Fruit fly (Drosophila melanogaster) whole organism, embryonic: ENCODE results near the gene PH4alphaSG2.

Source experiments
- Antp ChIP-seq: fragments of 200-800 bp; sonication (Bioruptor generic); optimal IDR thresholded peaks from 3 replicates; lab custom pipeline; 2016; ENCODE audit warnings: missing biosample characterization, missing genetic modification characterization
- Bgb ChIP-seq: fragments of 200-800 bp; sonication (Bioruptor generic); IDR thresholded peaks from 2 replicates; pipeline ENCODE4 v1.3.6; 2022; ENCODE audit warnings: missing biosample characterization, missing genetic modification characterization; ENCODE audit not compliant: partially characterized antibody
- Bteb2 ChIP-seq: fragments of 200-800 bp; sonication (Bioruptor generic); optimal IDR thresholded peaks from 2 replicates; lab custom pipeline; 2016; ENCODE audit warnings: missing biosample characterization, missing genetic modification characterization
- CG10462 ChIP-seq: fragments of 200-800 bp; sonication (Bioruptor generic); optimal IDR thresholded peaks from 2 replicates; lab custom pipeline; 2016; ENCODE audit warnings: missing biosample characterization, missing genetic modification characterization
- CG11456 ChIP-seq: fragments of 200-800 bp; sonication (Bioruptor generic); IDR thresholded peaks from 3 replicates; pipeline ENCODE4 v1.3.6; 2022; ENCODE audit warnings: missing biosample characterization, missing genetic modification characterization
- CG12236 ChIP-seq: fragments of 200-800 bp; sonication (Bioruptor generic); optimal IDR thresholded peaks from 2 replicates; lab custom pipeline; 2016; ENCODE audit warnings: missing biosample characterization, missing genetic modification characterization
- CG14710 ChIP-seq: fragments of 200-800 bp; sonication (Bioruptor generic); optimal IDR thresholded peaks from 3 replicates; lab custom pipeline; 2019; ENCODE audit warnings: missing biosample characterization, mild to moderate bottlenecking, missing genetic modification characterization, moderate library complexity
- CG18262 ChIP-seq: fragments of 200-800 bp; optimal IDR thresholded peaks from 3 replicates; lab custom pipeline; 2019; ENCODE audit warnings: missing biosample characterization, mild to moderate bottlenecking, missing genetic modification characterization, moderate library complexity
- CG18476 ChIP-seq: fragments of 200-800 bp; sonication (Bioruptor generic); optimal IDR thresholded peaks from 2 replicates; lab custom pipeline; 2016; ENCODE audit warnings: missing biosample characterization, mild to moderate bottlenecking, missing genetic modification characterization
- CG2120 ChIP-seq: fragments of 200-800 bp; sonication (Bioruptor generic); optimal IDR thresholded peaks from 3 replicates; lab custom pipeline; 2016; ENCODE audit warnings: missing biosample characterization, missing genetic modification characterization
- CG2129 ChIP-seq: fragments of 200-800 bp; sonication (Bioruptor generic); IDR thresholded peaks from 2 replicates; pipeline ENCODE4 v1.3.6; 2022; ENCODE audit warnings: missing biosample characterization, missing genetic modification characterization; ENCODE audit not compliant: partially characterized antibody
- CG31388 ChIP-seq: fragments of 200-800 bp; sonication (Bioruptor generic); optimal IDR thresholded peaks from 2 replicates; lab custom pipeline; 2016; ENCODE audit warnings: missing biosample characterization, missing genetic modification characterization
- CG32772 ChIP-seq: fragments of 200-800 bp; sonication (Bioruptor generic); IDR thresholded peaks from 2 replicates; pipeline ENCODE4 v1.3.6; 2022; ENCODE audit warnings: missing biosample characterization, missing genetic modification characterization
- CG6654 ChIP-seq: fragments of 200-800 bp; sonication (Bioruptor generic); optimal IDR thresholded peaks from 2 replicates; lab custom pipeline; 2017; ENCODE audit warnings: missing biosample characterization, mild to moderate bottlenecking, missing genetic modification characterization
- CG6689 ChIP-seq: fragments of 200-800 bp; sonication (Bioruptor generic); IDR thresholded peaks from 2 replicates; pipeline ENCODE4 v1.3.6; 2022; ENCODE audit warnings: missing biosample characterization, missing genetic modification characterization
- CG7556 ChIP-seq: fragments of 200-800 bp; sonication (Bioruptor generic); optimal IDR thresholded peaks from 2 replicates; lab custom pipeline; 2017; ENCODE audit warnings: missing biosample characterization, mild to moderate bottlenecking, missing genetic modification characterization
- CG8944 ChIP-seq: fragments of 200-800 bp; sonication (Bioruptor generic); optimal IDR thresholded peaks from 3 replicates; lab custom pipeline; 2016; ENCODE audit warnings: missing biosample characterization, missing genetic modification characterization
- CG9727 ChIP-seq: fragments of 200-800 bp; sonication (Bioruptor generic); optimal IDR thresholded peaks from 3 replicates; lab custom pipeline; 2017; ENCODE audit warnings: missing biosample characterization, mild to moderate bottlenecking, missing genetic modification characterization
- Doc3 ChIP-seq: fragments of 200-800 bp; sonication (Bioruptor generic); IDR thresholded peaks from 3 replicates; pipeline ENCODE4 v1.3.6; 2022; ENCODE audit warnings: missing biosample characterization, missing genetic modification characterization; ENCODE audit not compliant: partially characterized antibody
- Drgx ChIP-seq: fragments of 200-800 bp; sonication (Bioruptor generic); IDR thresholded peaks from 2 replicates; pipeline ENCODE4 v1.3.6; 2022; ENCODE audit warnings: missing biosample characterization, missing genetic modification characterization
- Gug ChIP-seq: fragments of 200-800 bp; sonication (Bioruptor generic); IDR thresholded peaks from 4 replicates; pipeline ENCODE4 v1.3.6; 2022; ENCODE audit warnings: missing biosample characterization, missing genetic modification characterization
- MESR4 ChIP-seq: fragments of 200-800 bp; sonication (Bioruptor generic); optimal IDR thresholded peaks from 2 replicates; lab custom pipeline; 2018; ENCODE audit warnings: missing biosample characterization, mild to moderate bottlenecking, missing genetic modification characterization, moderate library complexity
- Med ChIP-seq: fragments of 200-800 bp; sonication (Bioruptor generic); peaks from one replicate; lab custom pipeline; 2016; ENCODE audit warnings: missing biosample characterization, missing genetic modification characterization, mild to moderate bottlenecking, inconsistent platforms, moderate library complexity
- Myb ChIP-seq: fragments of 200-800 bp; sonication (Bioruptor generic); optimal IDR thresholded peaks from 2 replicates; lab custom pipeline; 2016; ENCODE audit warnings: missing biosample characterization, missing genetic modification characterization
- Nf-YB ChIP-seq: fragments of 200-800 bp; sonication (Bioruptor generic); optimal IDR thresholded peaks from 3 replicates; lab custom pipeline; 2019; ENCODE audit warnings: missing biosample characterization, mild to moderate bottlenecking, missing genetic modification characterization, moderate library complexity
- Nf-YC ChIP-seq: fragments of 200-800 bp; optimal IDR thresholded peaks from 3 replicates; lab custom pipeline; 2019; ENCODE audit warnings: missing biosample characterization, mild to moderate bottlenecking, missing genetic modification characterization, moderate library complexity
- Rx ChIP-seq: fragments of 200-800 bp; sonication (Bioruptor generic); IDR thresholded peaks from 2 replicates; pipeline ENCODE4 v1.3.6; 2022; ENCODE audit warnings: missing biosample characterization, missing genetic modification characterization
- Side ChIP-seq: fragments of 200-800 bp; sonication (Bioruptor generic); optimal IDR thresholded peaks from 2 replicates; lab custom pipeline; 2016; ENCODE audit warnings: missing biosample characterization, missing genetic modification characterization
- Ssrp ChIP-seq: fragments of 200-800 bp; sonication (Bioruptor generic); optimal IDR thresholded peaks from 2 replicates; lab custom pipeline; 2018; ENCODE audit warnings: missing biosample characterization, mild to moderate bottlenecking, missing genetic modification characterization, moderate library complexity
- abd-A ChIP-seq: fragments of 200-800 bp; sonication (Bioruptor generic); optimal IDR thresholded peaks from 3 replicates; lab custom pipeline; 2019; ENCODE audit warnings: missing biosample characterization, mild to moderate bottlenecking, missing genetic modification characterization, moderate library complexity
- bowl ChIP-seq: fragments of 200-800 bp; sonication (Bioruptor generic); IDR thresholded peaks from 2 replicates; pipeline ENCODE4 v1.3.6; 2022; ENCODE audit warnings: missing biosample characterization, missing genetic modification characterization
- cg ChIP-seq: fragments of 200-800 bp; sonication (Bioruptor generic); optimal IDR thresholded peaks from 3 replicates; lab custom pipeline; 2019; ENCODE audit warnings: missing biosample characterization, mild to moderate bottlenecking, missing genetic modification characterization, moderate library complexity
- chm ChIP-seq: fragments of 200-800 bp; sonication (Bioruptor generic); IDR thresholded peaks from 2 replicates; pipeline ENCODE4 v1.3.6; 2022; ENCODE audit warnings: missing biosample characterization, missing genetic modification characterization
- ci ChIP-seq: fragments of 200-800 bp; sonication (Bioruptor generic); IDR thresholded peaks from 3 replicates; pipeline ENCODE4 v1.3.6; 2022; ENCODE audit warnings: missing biosample characterization, missing genetic modification characterization
- dati ChIP-seq: fragments of 200-800 bp; sonication (Bioruptor generic); IDR thresholded peaks from 2 replicates; pipeline ENCODE4 v1.3.6; 2022; ENCODE audit warnings: missing biosample characterization, missing genetic modification characterization
- emc ChIP-seq: fragments of 200-800 bp; sonication (Bioruptor generic); optimal IDR thresholded peaks from 2 replicates; lab custom pipeline; 2016; ENCODE audit warnings: missing biosample characterization, missing genetic modification characterization
- h ChIP-seq: fragments of >200 bp; optimal IDR thresholded peaks from 2 replicates; lab custom pipeline; 2017
- klu ChIP-seq: fragments of 200-800 bp; sonication (Bioruptor generic); IDR thresholded peaks from 2 replicates; pipeline ENCODE4 v1.3.6; 2022; ENCODE audit warnings: missing biosample characterization, missing genetic modification characterization
- lbe ChIP-seq: fragments of 200-800 bp; sonication (Bioruptor generic); optimal IDR thresholded peaks from 2 replicates; lab custom pipeline; 2016; ENCODE audit warnings: missing biosample characterization, mild to moderate bottlenecking, missing genetic modification characterization
- lola ChIP-seq, 3 experiments: fragments of >200 bp in 2 of 3; fragments of 200-800 bp in 1 of 3; sonication (Bioruptor generic) in 1 of 3; optimal IDR thresholded peaks; 2 replicates each; lab custom pipeline; 2017 to 2019; ENCODE audit warnings: missing biosample characterization in 3 of 3, missing genetic modification characterization in 3 of 3, mild to moderate bottlenecking in 1 of 3, moderate library complexity in 1 of 3
- maf-S ChIP-seq: fragments of 200-800 bp; sonication (Bioruptor generic); optimal IDR thresholded peaks from 2 replicates; lab custom pipeline; 2016; ENCODE audit warnings: missing biosample characterization, missing genetic modification characterization
- nau ChIP-seq: fragments of 200-800 bp; sonication (Bioruptor generic); optimal IDR thresholded peaks from 3 replicates; lab custom pipeline; 2017; ENCODE audit warnings: missing biosample characterization, mild to moderate bottlenecking, missing genetic modification characterization, missing genetic modification reagents
- nmo ChIP-seq: fragments of 200-800 bp; sonication (Bioruptor generic); optimal IDR thresholded peaks from 2 replicates; lab custom pipeline; 2018; ENCODE audit warnings: missing biosample characterization, mild to moderate bottlenecking, missing genetic modification characterization, moderate library complexity
- peb ChIP-seq: fragments of 200-800 bp; sonication (Bioruptor generic); IDR thresholded peaks from 2 replicates; pipeline ENCODE4 v1.3.6; 2022; ENCODE audit warnings: missing biosample characterization, missing genetic modification characterization
- pzg ChIP-seq: fragments of 200-800 bp; sonication (Bioruptor generic); optimal IDR thresholded peaks from 3 replicates; lab custom pipeline; 2018; ENCODE audit warnings: missing biosample characterization, mild to moderate bottlenecking, missing genetic modification characterization, moderate library complexity
- repo ChIP-seq: fragments of 200-800 bp; sonication (Bioruptor generic); optimal IDR thresholded peaks from 2 replicates; lab custom pipeline; 2016; ENCODE audit warnings: missing biosample characterization, missing genetic modification characterization
- slp2 ChIP-seq: fragments of 200-800 bp; sonication (Bioruptor generic); optimal IDR thresholded peaks from 2 replicates; lab custom pipeline; 2016; ENCODE audit warnings: missing biosample characterization, missing genetic modification characterization
- sna ChIP-seq: fragments of 200-800 bp; sonication (Bioruptor generic); IDR thresholded peaks from 2 replicates; pipeline ENCODE4 v1.3.6; 2022; ENCODE audit warnings: missing biosample characterization, missing genetic modification characterization; ENCODE audit not compliant: partially characterized antibody
- twi ChIP-seq: fragments of 200-800 bp; optimal IDR thresholded peaks from 2 replicates; lab custom pipeline; 2019; ENCODE audit warnings: missing biosample characterization, mild to moderate bottlenecking, missing genetic modification characterization, moderate library complexity
- unpg ChIP-seq: fragments of 200-800 bp; sonication (Bioruptor generic); optimal IDR thresholded peaks from 3 replicates; lab custom pipeline; 2018; ENCODE audit warnings: missing biosample characterization, mild to moderate bottlenecking, missing genetic modification characterization, moderate library complexity
- vfl ChIP-seq: fragments of 200-800 bp; sonication (Bioruptor generic); optimal IDR thresholded peaks from 2 replicates; lab custom pipeline; 2016; ENCODE audit warnings: missing biosample characterization, missing genetic modification characterization

PH4alphaSG2 gene

dm6 chr3R:30461608-30462243, 28.1 kb upstream of the PH4alphaSG2 start (continued):
- TF ChIP-seq CG18476 (GFP tag; lab: Kevin White, UChicago) (no peak), Nf-YC (tag; lab: Kevin White, UChicago) (no peak), Med (GFP tag; lab: Kevin White, UChicago) (peak; percentile 54), CG2120 (peak; percentile 23), Antp (no peak), repo (no peak), Bgb (GFP tag; lab: Robert Waterston, UW) (no peak), CG10462 (GFP tag; lab: Kevin White, UChicago) (no peak), sna (GFP tag; lab: Robert Waterston, UW) (no peak), klu (GFP tag; lab: Robert Waterston, UW) (no peak), Side (no peak), Bteb2 (GFP tag; lab: Kevin White, UChicago) (no peak), vfl (GFP tag; lab: Kevin White, UChicago) (no peak), emc (GFP tag; lab: Kevin White, UChicago) (no peak), lola (GFP tag; optimal IDR thresholded peaks at IDR 0.05; lab: Kevin White, UChicago) (peak in 1 of 3 experiments; percentile 31), Gug (no peak), chm (GFP tag; lab: Robert Waterston, UW) (no peak), CG11456 (GFP tag; lab: Robert Waterston, UW) (no peak), MESR4 (no peak), bowl (GFP tag; lab: Robert Waterston, UW) (no peak), unpg (GFP tag; lab: Kevin White, UChicago) (peak; percentile 47), lbe (no peak), dati (no peak), maf-S (no peak), CG9727 (peak; percentile 25), pzg (GFP tag; lab: Kevin White, UChicago) (no peak), CG31388 (no peak), Doc3 (GFP tag; lab: Robert Waterston, UW) (no peak), CG6689 (GFP tag; lab: Robert Waterston, UW) (0 out of 2 replicates have a peak, but pooled peaks have one; percentile 37), CG14710 (tag; lab: Kevin White, UChicago) (no peak), CG8944 (GFP tag; lab: Kevin White, UChicago) (no peak), Drgx (GFP tag; lab: Robert Waterston, UW) (peak; percentile 51; the same call in 1 of the 2 replicates), nmo (GFP tag; lab: Kevin White, UChicago) (peak; percentile 31), nau (GFP tag; lab: Kevin White, UChicago) (no peak), cg (GFP tag; lab: Kevin White, UChicago) (no peak), CG18262 (tag; lab: Kevin White, UChicago) (peak; percentile 33), CG12236 (GFP tag; lab: Kevin White, UChicago) (no peak), slp2 (GFP tag; lab: Kevin White, UChicago) (no peak), CG2129 (no peak), twi (tag; lab: Kevin White, UChicago) (no peak), Rx (GFP tag; lab: Robert Waterston, UW) (no peak), abd-A (tag; lab: Kevin White, UChicago) (no peak), ci (GFP tag; lab: Robert Waterston, UW) (peak; percentile 70; the same call in 2 of the 3 replicates), h (lab: Kevin White, UChicago) (no peak), peb (GFP tag; lab: Robert Waterston, UW) (no peak), Nf-YB (GFP tag; lab: Kevin White, UChicago) (no peak), CG7556 (GFP tag; lab: Kevin White, UChicago) (peak; percentile 2), Myb (GFP tag; lab: Kevin White, UChicago) (no peak), CG32772 (no peak), Ssrp (tag; lab: Kevin White, UChicago) (peak; percentile 21), CG6654 (GFP tag; lab: Kevin White, UChicago) (no peak)
